Fruit fly (Drosophila melanogaster): Measurements from ENCODE around the gene Wnt4.

Wnt4 gene

dm6 chr2L:7291968-7292367 is 15.0 kb upstream of the Wnt4 start (continued):
- TF ChIP-seq ara (GFP tag; IDR thresholded peaks at IDR 0.05), result peak; percentile 28; the same call in 1 of the 2 replicates
- TF ChIP-seq lmd (GFP tag; IDR thresholded peaks at IDR 0.05), result no peak; the same call in 1 of the 2 replicates
- no peak for TF ChIP-seq Atf-2 (GFP tag; optimal IDR thresholded peaks at IDR 0.05)
- no peak for TF ChIP-seq aop (GFP tag; IDR thresholded peaks at IDR 0.05)
- no peak for TF ChIP-seq al (GFP tag; IDR thresholded peaks at IDR 0.05)
- TF ChIP-seq repo (GFP tag; optimal IDR thresholded peaks at IDR 0.05), result no peak
- TF ChIP-seq slbo (GFP tag; IDR thresholded peaks at IDR 0.05), result no peak
- TF ChIP-seq CG18599 (GFP tag; optimal IDR thresholded peaks at IDR 0.05), result no peak
- TF ChIP-seq hbn (GFP tag; IDR thresholded peaks at IDR 0.05; ENCODE audit: partially characterized antibody), result no peak
- no peak for TF ChIP-seq crp (GFP tag; optimal IDR thresholded peaks at IDR 0.05)
- TF ChIP-seq row (GFP tag; IDR thresholded peaks at IDR 0.05), result peak; percentile 54
- TF ChIP-seq CG42726 (GFP tag; IDR thresholded peaks at IDR 0.05; ENCODE audit: partially characterized antibody), result no peak
- TF ChIP-seq CG10209 (GFP tag; optimal IDR thresholded peaks at IDR 0.05), result peak; percentile 2
- TF ChIP-seq Hsf (GFP tag; optimal IDR thresholded peaks at IDR 0.05), result peak; percentile 1
- TF ChIP-seq CG14860 (GFP tag; IDR thresholded peaks at IDR 0.05; ENCODE audit: partially characterized antibody), result no peak
- TF ChIP-seq Ptx1 (GFP tag; IDR thresholded peaks at IDR 0.05), result 0 out of 2 replicates have a peak, but pooled peaks have one; percentile 16
- TF ChIP-seq Bteb2 (GFP tag; optimal IDR thresholded peaks at IDR 0.05), result no peak
- TF ChIP-seq bab2 (GFP tag; optimal IDR thresholded peaks at IDR 0.05), result no peak
- peak; percentile 20 for TF ChIP-seq CG8388 (GFP tag; optimal IDR thresholded peaks at IDR 0.05)
- no peak for TF ChIP-seq Dref (GFP tag; IDR thresholded peaks at IDR 0.05)
- no peak for TF ChIP-seq gce (GFP tag; IDR thresholded peaks at IDR 0.05)
- no peak for TF ChIP-seq fd3F (GFP tag; optimal IDR thresholded peaks at IDR 0.05)
- no peak for TF ChIP-seq CG12155 (GFP tag; optimal IDR thresholded peaks at IDR 0.05)
- no peak for TF ChIP-seq pros (GFP tag; optimal IDR thresholded peaks at IDR 0.05)
- no peak for TF ChIP-seq Usf (GFP tag; optimal IDR thresholded peaks at IDR 0.05)
- TF ChIP-seq CG11695 (GFP tag; IDR thresholded peaks at IDR 0.05), result 0 out of 3 replicates have a peak, but pooled peaks have one; percentile 8
- TF ChIP-seq cg (GFP tag; optimal IDR thresholded peaks at IDR 0.05), result no peak
- TF ChIP-seq CG16813 (GFP tag; IDR thresholded peaks at IDR 0.05; ENCODE audit: partially characterized antibody), result no peak
- TF ChIP-seq CG5245 (GFP tag; optimal IDR thresholded peaks at IDR 0.05), result no peak
- TF ChIP-seq hkb (optimal IDR thresholded peaks at IDR 0.05), result no peak
- 0 out of 2 replicates have a peak, but pooled peaks have one; percentile 24 for TF ChIP-seq hkb (GFP tag; IDR thresholded peaks at IDR 0.05)
- peak; percentile 2 for TF ChIP-seq Sox102F (GFP tag; optimal IDR thresholded peaks at IDR 0.05)
- TF ChIP-seq caup (GFP tag; optimal IDR thresholded peaks at IDR 0.05; ENCODE audit: severe bottlenecking), result no peak
- 0 out of 2 replicates have a peak, but pooled peaks have one; percentile 10 for TF ChIP-seq CG32767 (GFP tag; IDR thresholded peaks at IDR 0.05)
- no peak for TF ChIP-seq Fer3 (tag; optimal IDR thresholded peaks at IDR 0.05)
- TF ChIP-seq CG13424 (tag; optimal IDR thresholded peaks at IDR 0.05), result no peak
- TF ChIP-seq vfl (GFP tag; optimal IDR thresholded peaks at IDR 0.05), result no peak
- no peak for TF ChIP-seq trem (tag; optimal IDR thresholded peaks at IDR 0.05)
- peak; percentile 46 for TF ChIP-seq CG1603 (tag; optimal IDR thresholded peaks at IDR 0.05)
- no peak for TF ChIP-seq HLHmδ (GFP tag; optimal IDR thresholded peaks at IDR 0.05)
- TF ChIP-seq CG9609 (GFP tag; optimal IDR thresholded peaks at IDR 0.05), result peak; percentile 3
- no peak for TF ChIP-seq E2f2 (GFP tag; IDR thresholded peaks at IDR 0.05)
- TF ChIP-seq Myb (GFP tag; optimal IDR thresholded peaks at IDR 0.05), result no peak
- TF ChIP-seq CG43689 (GFP tag; IDR thresholded peaks at IDR 0.05), result no peak
- TF ChIP-seq croc (GFP tag; conservative IDR thresholded peaks at IDR 0.05), result peak; percentile 42; the same call in 1 of the 3 replicates
- no peak; the same call in 1 of the 2 replicates for TF ChIP-seq vvl (GFP tag; IDR thresholded peaks at IDR 0.05)
- TF ChIP-seq CG16779 (GFP tag; IDR thresholded peaks at IDR 0.05), result no peak
- TF ChIP-seq knrl (GFP tag; IDR thresholded peaks at IDR 0.05; ENCODE audit: partially characterized antibody), result no peak
- TF ChIP-seq wek (GFP tag; optimal IDR thresholded peaks at IDR 0.05), result no peak
- no peak for TF ChIP-seq HmgD (GFP tag; optimal IDR thresholded peaks at IDR 0.05)
- 0 out of 2 replicates have a peak, but pooled peaks have one; percentile 32 for TF ChIP-seq sens-2 (GFP tag; IDR thresholded peaks at IDR 0.05)

All from whole organism, embryonic.